Worm (Caenorhabditis elegans) whole organism, L4 larva: Measurements from ENCODE around the gene acbp-8.
"Not testable (repeated sequence)": the region's sequence is repeated elsewhere in the genome, so short reads cannot be mapped to it uniquely, and the experiment has no call there.

Source experiments
- R02D3.7 ChIP-seq: fragments of 150-350 bp; sonication (generic microtip); optimal IDR thresholded peaks from 3 replicates; lab custom pipeline; 2014; ENCODE audit warnings: missing biosample characterization, missing genetic modification characterization
- Y5F2A.4 ChIP-seq: fragments of 200-800 bp; sonication (Bioruptor generic); optimal IDR thresholded peaks from 2 replicates; lab custom pipeline; 2018; ENCODE audit warnings: mild to moderate bottlenecking, missing genetic modification characterization, missing compliant biosample characterization
- Y75B8A.6 ChIP-seq: fragments of 200-800 bp; sonication (Bioruptor generic); IDR thresholded peaks from 2 replicates; pipeline ENCODE4 v1.3.6; 2022; ENCODE audit warnings: missing genetic modification reagents, missing genetic modification characterization, missing compliant biosample characterization
- ZK337.2 ChIP-seq: fragments of 200-800 bp; sonication (Bioruptor generic); IDR thresholded peaks from 2 replicates; pipeline ENCODE4 v1.3.6; 2022; ENCODE audit warnings: missing genetic modification reagents, missing genetic modification characterization, missing compliant biosample characterization
- ceh-20 ChIP-seq: fragments of 200-800 bp; sonication (Bioruptor generic); IDR thresholded peaks from 2 replicates; pipeline ENCODE4 v1.3.6; 2022; ENCODE audit warnings: missing genetic modification reagents, missing genetic modification characterization, missing compliant biosample characterization
- ctbp-1 ChIP-seq: fragments of 200-800 bp; sonication (Bioruptor generic); IDR thresholded peaks from 2 replicates; pipeline ENCODE4 v1.3.6; 2022; ENCODE audit warnings: missing genetic modification reagents, missing genetic modification characterization, missing compliant biosample characterization
- daf-16 ChIP-seq, 3 experiments: sonication (generic microtip); optimal IDR thresholded peaks; 2 replicates each; lab custom pipeline; 2016 to 2017; ENCODE audit warnings: missing genetic modification characterization in 3 of 3, missing genetic modification reagents in 3 of 3, mild to moderate bottlenecking in 2 of 3, missing compliant biosample characterization in 2 of 3, missing biosample characterization in 1 of 3, moderate library complexity in 1 of 3
- daf-19 ChIP-seq: fragments of 200-800 bp; sonication (Bioruptor generic); conservative IDR thresholded peaks from 2 replicates; pipeline ENCODE4 v1.3.6; 2022; ENCODE audit warnings: missing genetic modification characterization, missing compliant biosample characterization
- dmd-8 ChIP-seq: fragments of 200-800 bp; sonication (Bioruptor generic); IDR thresholded peaks from 2 replicates; pipeline ENCODE4 v1.3.6; 2022; ENCODE audit warnings: missing genetic modification characterization, missing compliant biosample characterization
- dpl-1 ChIP-seq: fragments of 150-350 bp; optimal IDR thresholded peaks from 2 replicates; lab custom pipeline; 2014; ENCODE audit warnings: missing biosample characterization, missing genetic modification reagents, missing genetic modification characterization
- dve-1 ChIP-seq: sonication (generic microtip); optimal IDR thresholded peaks from 2 replicates; lab custom pipeline; 2017; ENCODE audit warnings: antibody characterized with exemption, mild to moderate bottlenecking, missing genetic modification characterization, missing compliant biosample characterization; ENCODE audit not compliant: insufficient read depth
- gei-8 ChIP-seq: fragments of 200-800 bp; sonication (Bioruptor generic); optimal IDR thresholded peaks from 2 replicates; lab custom pipeline; 2018; ENCODE audit warnings: mild to moderate bottlenecking, missing genetic modification characterization, missing compliant biosample characterization
- hlh-11 ChIP-seq: fragments of 200-800 bp; sonication (Bioruptor generic); optimal IDR thresholded peaks from 2 replicates; lab custom pipeline; 2018; ENCODE audit warnings: mild to moderate bottlenecking, missing genetic modification characterization, missing compliant biosample characterization
- hlh-30 ChIP-seq: sonication (generic microtip); optimal IDR thresholded peaks from 2 replicates; lab custom pipeline; 2017; ENCODE audit warnings: antibody characterized with exemption, mild to moderate bottlenecking, missing genetic modification characterization, missing compliant biosample characterization; ENCODE audit not compliant: insufficient read depth
- jun-1 ChIP-seq: fragments of 150-350 bp; optimal IDR thresholded peaks from 2 replicates; lab custom pipeline; 2014; ENCODE audit warnings: missing biosample characterization, missing genetic modification reagents, missing genetic modification characterization
- lin-29 ChIP-seq: fragments of 200-800 bp; sonication (Bioruptor generic); IDR thresholded peaks from 2 replicates; pipeline ENCODE4 v1.3.6; 2022; ENCODE audit warnings: missing genetic modification reagents, missing genetic modification characterization, missing compliant biosample characterization
- lir-3 ChIP-seq: sonication (generic microtip); optimal IDR thresholded peaks from 2 replicates; lab custom pipeline; 2016; ENCODE audit warnings: mild to moderate bottlenecking, missing genetic modification characterization, missing compliant biosample characterization
- lsy-2 ChIP-seq, 2 experiments: fragments of 150-350 bp in 1 of 2; sonication (generic microtip) in 1 of 2; optimal IDR thresholded peaks; 2 replicates each; lab custom pipeline; 2014 to 2017; ENCODE audit warnings: missing biosample characterization in 2 of 2, missing genetic modification characterization in 2 of 2
- mes-2 ChIP-seq: sonication (generic microtip); optimal IDR thresholded peaks from 2 replicates; lab custom pipeline; 2016; ENCODE audit warnings: missing genotype, mild to moderate bottlenecking, missing genetic modification characterization, missing compliant biosample characterization; ENCODE audit not compliant: poor library complexity, severe bottlenecking
- nhr-102 ChIP-seq: sonication (generic microtip); optimal IDR thresholded peaks from 2 replicates; lab custom pipeline; 2016; ENCODE audit warnings: mild to moderate bottlenecking, missing genetic modification characterization, moderate library complexity, missing compliant biosample characterization
- nhr-111 ChIP-seq: fragments of 200-800 bp; sonication (Bioruptor generic); optimal IDR thresholded peaks from 2 replicates; lab custom pipeline; 2018; ENCODE audit warnings: mild to moderate bottlenecking, missing genetic modification characterization, missing compliant biosample characterization
- nhr-28 ChIP-seq: fragments of 150-350 bp; optimal IDR thresholded peaks from 2 replicates; lab custom pipeline; 2014; ENCODE audit warnings: missing biosample characterization, missing genetic modification characterization
- nhr-42 ChIP-seq: fragments of 200-800 bp; sonication (Bioruptor generic); IDR thresholded peaks from 2 replicates; pipeline ENCODE4 v1.3.6; 2022; ENCODE audit warnings: missing genetic modification characterization, missing compliant biosample characterization
- nhr-48 ChIP-seq: sonication (generic microtip); optimal IDR thresholded peaks from 2 replicates; lab custom pipeline; 2016; ENCODE audit warnings: mild to moderate bottlenecking, missing genetic modification characterization, missing compliant biosample characterization
- nhr-77 ChIP-seq: fragments of 150-350 bp; optimal IDR thresholded peaks from 2 replicates; lab custom pipeline; 2014; ENCODE audit warnings: missing biosample characterization, missing genetic modification characterization
- set-16 ChIP-seq: fragments of 200-800 bp; sonication (Bioruptor generic); IDR thresholded peaks from 2 replicates; pipeline ENCODE4 v1.3.6; 2022; ENCODE audit warnings: missing genetic modification reagents, missing genetic modification characterization, missing compliant biosample characterization
- tra-1 ChIP-seq: fragments of 200-800 bp; sonication (Bioruptor generic); IDR thresholded peaks from 2 replicates; pipeline ENCODE4 v1.3.6; 2022; ENCODE audit warnings: missing genetic modification reagents, missing genetic modification characterization, missing compliant biosample characterization
- unc-130 ChIP-seq: sonication (generic microtip); optimal IDR thresholded peaks from 2 replicates; lab custom pipeline; 2016; ENCODE audit warnings: missing genetic modification reagents, missing genetic modification characterization, missing compliant biosample characterization
- unc-62 ChIP-seq, 3 experiments: fragments of 150-350 bp in 1 of 3; sonication (generic microtip); optimal IDR thresholded peaks in 2 of 3; peaks in 1 of 3; 1 replicate in 1 of 3; 2 replicates in 2 of 3; lab custom pipeline; 2014 to 2017; ENCODE audit warnings: missing biosample characterization in 3 of 3, missing genetic modification characterization in 3 of 3, missing genetic modification reagents in 3 of 3, missing genotype in 1 of 3
- vab-7 ChIP-seq: fragments of 200-800 bp; sonication (Bioruptor generic); IDR thresholded peaks from 2 replicates; pipeline ENCODE4 v1.3.6; 2022; ENCODE audit warnings: missing genetic modification reagents, missing genetic modification characterization, missing compliant biosample characterization
- zfp-2 ChIP-seq: sonication (generic microtip); optimal IDR thresholded peaks from 2 replicates; lab custom pipeline; 2016; ENCODE audit warnings: mild to moderate bottlenecking, missing genetic modification characterization, missing compliant biosample characterization
- zfp-3 ChIP-seq: fragments of 200-800 bp; sonication (Bioruptor generic); conservative IDR thresholded peaks from 2 replicates; pipeline ENCODE4 v1.3.6; 2022; ENCODE audit warnings: missing genetic modification reagents, missing genetic modification characterization, missing compliant biosample characterization
- zip-2 ChIP-seq: fragments of 150-350 bp; optimal IDR thresholded peaks from 2 replicates; lab custom pipeline; 2014; ENCODE audit warnings: missing biosample characterization, missing genetic modification characterization

Gene acbp-8

DNA sequence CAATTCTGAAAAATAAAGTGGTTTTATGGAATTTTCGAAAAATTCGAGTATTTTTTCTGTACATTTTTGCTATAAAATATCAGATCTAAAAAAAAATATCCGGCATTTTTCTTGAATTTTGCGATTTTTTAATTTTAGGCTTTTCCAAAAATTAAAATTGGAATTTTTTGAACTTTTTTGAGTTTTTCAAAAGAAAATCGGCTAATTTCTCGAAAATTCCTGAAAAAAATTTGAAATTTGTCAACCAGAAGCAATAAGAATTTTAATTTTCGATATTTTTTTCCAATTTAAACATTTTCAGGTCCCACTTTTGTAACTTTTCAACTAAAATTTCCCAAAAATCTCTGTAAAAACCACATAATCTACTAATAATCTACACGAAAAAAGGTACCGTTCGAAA lies 25.1 kb upstream of the acbp-8 start, which contains the start of gene Y71H2B.11:
Gene Y71H2B.11 (plus strand): TSS at position 301 of the 400 bp plus-strand sequence.
- no peak for TF ChIP-seq hlh-11 (tag; lab: Kevin White, UChicago)
- TF ChIP-seq hlh-30 (tag; lab: Kevin White, UChicago), result no peak
- no peak for TF ChIP-seq zfp-3 (GFP tag; lab: Robert Waterston, UW)
- no peak for TF ChIP-seq ctbp-1 (GFP tag; lab: Robert Waterston, UW)
- no peak for TF ChIP-seq ceh-20 (GFP tag; lab: Robert Waterston, UW)
- TF ChIP-seq ZK337.2 (GFP tag; lab: Robert Waterston, UW), result no peak
- TF ChIP-seq Y5F2A.4 (GFP tag; lab: Kevin White, UChicago), result no peak
- TF ChIP-seq zfp-2 (tag; lab: Kevin White, UChicago), result no peak
- no peak for TF ChIP-seq dpl-1 (GFP tag; lab: Kevin White, UChicago)
- TF ChIP-seq, all 104 proteins: peak for 0

- not testable (repeated sequence) for TF ChIP-seq dmd-8 (GFP tag; lab: Robert Waterston, UW); ZK337.2 (GFP tag; lab: Robert Waterston, UW); unc-130 (GFP tag; lab: Kevin White, UChicago)
These were observed 21.1 kb upstream of the acbp-8 start, which contains the start of gene Y71H2B.5 for ce11 chrIII:2607717-2608116. Gene Y71H2B.5 (plus strand): TSS chrIII:2608017.

DNA sequence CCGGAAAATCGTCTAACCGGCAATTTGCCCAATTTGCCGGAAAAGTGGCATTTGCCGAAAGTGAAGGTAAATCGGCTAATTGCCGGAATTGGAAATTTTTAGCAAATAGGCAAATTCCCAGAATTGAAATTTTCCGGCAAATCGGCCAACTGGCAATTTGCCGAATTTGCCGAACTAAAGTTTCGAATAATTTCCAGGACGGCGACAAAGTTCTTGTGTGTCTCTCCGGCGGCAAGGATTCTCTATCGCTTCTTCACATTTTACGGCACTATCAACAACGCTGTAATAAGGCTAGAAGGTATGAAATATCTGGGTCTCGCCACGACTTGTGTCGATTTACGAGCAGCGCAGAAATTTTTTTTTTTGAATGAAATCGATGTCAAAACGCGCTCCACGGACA lies 12.6 kb upstream of the acbp-8 start:
- TF ChIP-seq unc-62 (GFP tag; optimal IDR thresholded peaks at IDR 0.05 in 1 of 2; lab: Kevin White, UChicago) (peak in 1 of 2 experiments; percentile 95), unc-62 (tag; optimal IDR thresholded peaks at IDR 0.05; lab: Kevin White, UChicago) (no peak), nhr-77 (no peak)

DNA sequence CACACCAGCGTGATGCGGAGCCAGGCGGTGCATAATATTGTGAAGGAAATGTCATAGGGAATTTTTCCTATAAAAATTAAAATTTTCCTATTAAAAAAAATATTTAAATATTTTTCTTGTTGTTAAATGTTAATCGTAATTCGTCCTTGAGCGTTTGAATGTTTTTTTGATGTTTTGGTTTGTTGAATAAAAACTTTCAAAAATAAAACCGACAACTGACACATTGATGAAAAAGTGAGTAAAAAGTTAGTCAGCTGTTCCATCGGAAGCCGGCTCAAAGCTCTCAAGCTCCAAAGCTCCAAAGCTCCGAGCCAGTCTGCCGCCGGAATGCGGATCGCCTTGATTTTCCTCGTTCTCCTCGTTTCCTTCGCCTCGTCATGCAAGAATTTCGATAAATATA lies 10.2 kb upstream of the acbp-8 start, which contains the start of gene Y71H2B.4:
Gene Y71H2B.4 (plus strand): TSS at position 301 of the 400 bp plus-strand sequence.
- TF ChIP-seq dve-1 (tag; lab: Kevin White, UChicago), result no peak
- no peak for TF ChIP-seq daf-19 (GFP tag; lab: Robert Waterston, UW)
- TF ChIP-seq nhr-48 (tag; lab: Kevin White, UChicago), result no peak
- no peak for TF ChIP-seq mes-2 (tag; lab: Kevin White, UChicago)
- no peak for TF ChIP-seq nhr-28 (tag; lab: Kevin White, UChicago)
- TF ChIP-seq R02D3.7, result no peak
- TF ChIP-seq set-16, result no peak
- no peak for TF ChIP-seq lir-3
- TF ChIP-seq tra-1, result no peak
- no peak for TF ChIP-seq hlh-11 (tag; lab: Kevin White, UChicago)
- TF ChIP-seq jun-1 (tag; lab: Kevin White, UChicago), result no peak
- TF ChIP-seq nhr-42 (GFP tag; lab: Robert Waterston, UW), result no peak
- TF ChIP-seq nhr-111 (GFP tag; lab: Kevin White, UChicago), result no peak
- TF ChIP-seq lin-29 (GFP tag; lab: Robert Waterston, UW), result no peak
- TF ChIP-seq unc-62 (GFP tag; optimal IDR thresholded peaks at IDR 0.05 in 1 of 2; lab: Kevin White, UChicago), result no peak
- no peak for TF ChIP-seq unc-62 (tag; optimal IDR thresholded peaks at IDR 0.05; lab: Kevin White, UChicago)
- no peak for TF ChIP-seq vab-7 (GFP tag; lab: Robert Waterston, UW)
- no peak for TF ChIP-seq gei-8 (GFP tag; lab: Kevin White, UChicago)
- TF ChIP-seq Y75B8A.6, result no peak

DNA sequence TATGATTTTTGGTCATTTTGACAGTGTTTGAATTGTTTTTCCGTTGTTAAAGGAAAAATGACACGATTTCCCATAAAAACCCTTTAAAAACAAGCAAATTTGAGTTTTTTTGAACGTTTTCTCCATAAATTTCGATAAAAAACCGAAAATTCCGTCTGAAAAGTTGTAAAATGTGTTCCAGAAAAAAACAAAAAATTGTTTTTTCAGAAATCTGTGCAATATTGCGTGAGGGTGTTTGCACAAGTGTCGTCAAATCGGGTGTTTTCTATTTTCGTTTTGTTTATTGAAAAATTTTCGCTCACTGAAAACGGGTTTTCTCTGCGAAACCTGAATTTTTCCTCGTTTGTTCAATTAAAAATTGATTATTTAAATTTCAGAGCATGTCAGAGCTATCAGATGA lies 9.3 kb upstream of the acbp-8 start, which contains the start of gene ppfr-4:
Gene ppfr-4 (plus strand): TSS at position 378 of the 400 bp plus-strand sequence.
- peak; percentile 1 for TF ChIP-seq dve-1 (tag; lab: Kevin White, UChicago)
- TF ChIP-seq lsy-2 (tag; optimal IDR thresholded peaks at IDR 0.05; lab: Kevin White, UChicago), result peak in 1 of 2 experiments; percentile 24
- TF ChIP-seq dpl-1 (GFP tag; lab: Kevin White, UChicago), result peak; percentile 19
- no peak for TF ChIP-seq zip-2 (tag; lab: Kevin White, UChicago)
- no peak for TF ChIP-seq daf-16 (GFP tag; optimal IDR thresholded peaks at IDR 0.05; lab: Kevin White, UChicago)
- TF ChIP-seq daf-16 (tag; optimal IDR thresholded peaks at IDR 0.05; lab: Kevin White, UChicago), result peak; percentile 15
- TF ChIP-seq nhr-102 (tag; lab: Kevin White, UChicago), result no peak
